Worm (Caenorhabditis elegans): Measurements from ENCODE around the gene Y41E3.7.

The Y41E3.7 gene

DNA sequence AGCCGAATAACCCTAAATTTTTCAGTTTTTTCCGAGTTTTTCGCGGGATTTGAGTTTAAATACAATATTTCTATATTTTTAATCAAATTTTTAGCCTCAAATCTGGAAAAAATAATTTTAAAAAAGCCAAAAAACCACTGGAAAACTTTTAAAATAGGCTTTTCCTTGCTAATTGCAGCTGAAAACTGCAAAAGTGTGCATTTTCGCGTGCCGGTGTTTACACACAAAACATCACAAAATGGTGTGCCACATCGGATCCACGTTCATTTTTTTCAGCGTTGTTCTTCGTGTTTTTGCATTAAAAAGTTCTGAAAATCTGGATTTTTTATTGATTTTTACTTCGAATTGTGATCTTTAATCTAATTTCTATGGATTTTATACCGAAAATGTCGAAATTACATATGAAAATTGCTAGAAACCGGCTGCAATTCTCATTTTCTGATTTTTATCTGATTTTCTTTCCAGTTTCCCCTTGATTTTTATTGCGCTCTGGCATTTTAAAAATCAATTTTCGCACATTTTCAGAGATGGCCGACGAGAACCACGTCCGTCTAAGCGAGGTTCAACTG lies at the start of gene Y41E3.7:
Gene Y41E3.7, plus strand, starts transcription at position 519 of the 569 bp plus-strand sequence.
- TF ChIP-seq nhr-23 (tag; optimal IDR thresholded peaks at IDR 0.05) (no peak), pha-4 (tag; optimal IDR thresholded peaks at IDR 0.05) (peak; percentile 4), lin-15B (tag; optimal IDR thresholded peaks at IDR 0.05) (no peak), nfya-1 (tag; optimal IDR thresholded peaks at IDR 0.05; ENCODE audit: insufficient read depth) (peak; percentile 7)

- TF ChIP-seq elt-3 (tag; optimal IDR thresholded peaks at IDR 0.05), result no peak
- TF ChIP-seq nhr-237 (tag; optimal IDR thresholded peaks at IDR 0.05), result no peak
- no peak for TF ChIP-seq fkh-2 (tag; optimal IDR thresholded peaks at IDR 0.05)
- TF ChIP-seq elt-1 (tag; optimal IDR thresholded peaks at IDR 0.05), result no peak
Observed at ce11 chrIV:14978204-14978603, 35.6 kb upstream of the Y41E3.7 start.

ce11 chrIV:14981311-14981710 lies 32.5 kb upstream of the Y41E3.7 start, which contains the start of gene atln-2:
TSS of gene atln-2 (plus strand) at chrIV:14981611.
- TF ChIP-seq egl-5 (tag; optimal IDR thresholded peaks at IDR 0.05), result no peak
- no peak for TF ChIP-seq skn-1 (tag; optimal IDR thresholded peaks at IDR 0.05)
- TF ChIP-seq fkh-2 (tag; optimal IDR thresholded peaks at IDR 0.05), result no peak
- TF ChIP-seq pqm-1 (tag; optimal IDR thresholded peaks at IDR 0.05), result no peak
- TF ChIP-seq lin-15B (tag; optimal IDR thresholded peaks at IDR 0.05), result no peak
- no peak for TF ChIP-seq ztf-4 (tag; optimal IDR thresholded peaks at IDR 0.05)
- TF ChIP-seq nhr-28 (tag; optimal IDR thresholded peaks at IDR 0.05), result no peak
- TF ChIP-seq nhr-76 (tag; optimal IDR thresholded peaks at IDR 0.05), result no peak
- TF ChIP-seq nhr-23 (tag; optimal IDR thresholded peaks at IDR 0.05), result no peak
- no peak for TF ChIP-seq ceh-82 (tag; optimal IDR thresholded peaks at IDR 0.05)
- TF ChIP-seq nhr-12 (tag; optimal IDR thresholded peaks at IDR 0.05), result no peak
- no peak for TF ChIP-seq elt-3 (tag; optimal IDR thresholded peaks at IDR 0.05)
- TF ChIP-seq ceh-16 (tag; optimal IDR thresholded peaks at IDR 0.05), result no peak
- TF ChIP-seq nhr-11 (tag; optimal IDR thresholded peaks at IDR 0.05), result no peak
- no peak for TF ChIP-seq nhr-77 (tag; optimal IDR thresholded peaks at IDR 0.05)
- no peak for TF ChIP-seq lin-39 (tag; optimal IDR thresholded peaks at IDR 0.05)

DNA sequence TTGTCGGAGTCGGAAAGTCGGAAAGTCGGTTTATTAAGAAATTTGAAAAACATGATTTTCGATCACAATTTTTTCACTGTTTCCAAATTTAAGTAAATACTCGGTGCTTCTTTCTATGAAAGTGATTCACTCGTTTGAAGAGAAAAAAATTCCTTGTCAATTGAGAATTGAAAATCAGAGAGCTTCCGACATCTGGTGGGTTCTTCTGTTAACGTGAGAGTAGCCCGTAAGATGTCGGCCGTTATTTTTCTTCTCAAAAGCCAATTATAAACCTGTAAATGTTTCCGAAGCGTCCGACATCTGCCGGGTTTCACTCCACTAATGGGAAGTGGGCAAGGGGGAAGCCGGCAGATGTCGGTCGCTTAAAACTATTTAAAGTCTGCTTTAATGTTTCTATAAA lies 28.8 kb upstream of the Y41E3.7 start:
- TF ChIP-seq nhr-43 (tag; optimal IDR thresholded peaks at IDR 0.05; ENCODE audit: poor library complexity, severe bottlenecking) (peak; percentile 87), ama-1 (optimal IDR thresholded peaks at IDR 0.05) (peak; percentile 66), elt-3 (tag; optimal IDR thresholded peaks at IDR 0.05) (peak in 1 of 3 experiments; percentile 32), fkh-10 (GFP tag; optimal IDR thresholded peaks at IDR 0.05) (no peak), nfya-1 (tag; optimal IDR thresholded peaks at IDR 0.05; ENCODE audit: insufficient read depth) (peak; percentile 13), mml-1 (tag; optimal IDR thresholded peaks at IDR 0.05) (no peak), snpc-4 (tag; optimal IDR thresholded peaks at IDR 0.05) (peak; percentile 74)

DNA sequence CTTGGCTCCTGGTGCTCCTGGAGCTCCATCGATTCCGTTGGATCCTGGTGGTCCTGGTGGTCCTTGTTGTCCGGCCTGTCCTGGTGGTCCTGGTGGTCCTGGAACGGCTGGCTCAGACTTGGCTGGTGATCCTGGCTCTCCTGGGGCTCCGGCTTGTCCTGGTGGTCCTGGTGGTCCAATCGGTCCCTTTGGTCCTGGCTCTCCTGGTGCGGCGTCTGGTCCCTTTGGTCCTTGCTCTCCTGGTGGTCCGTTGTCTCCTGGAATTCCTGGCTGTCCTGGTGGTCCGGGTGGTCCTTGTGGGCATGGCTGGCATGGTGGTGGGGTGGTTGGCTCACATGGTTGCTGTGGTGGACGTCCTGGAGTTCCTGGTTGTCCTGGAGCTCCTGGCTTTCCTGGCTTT lies 28.0 kb upstream of the Y41E3.7 start:
- TF ChIP-seq fos-1 (tag; optimal IDR thresholded peaks at IDR 0.05), result no peak
- no peak for TF ChIP-seq mdl-1 (tag; optimal IDR thresholded peaks at IDR 0.05)
- TF ChIP-seq tbx-2 (tag; optimal IDR thresholded peaks at IDR 0.05), result no peak
- TF ChIP-seq nhr-237 (tag; optimal IDR thresholded peaks at IDR 0.05), result no peak
- TF ChIP-seq lin-39 (tag; optimal IDR thresholded peaks at IDR 0.05), result no peak
- no peak for TF ChIP-seq ceh-16 (tag; optimal IDR thresholded peaks at IDR 0.05)
- TF ChIP-seq mml-1 (tag; optimal IDR thresholded peaks at IDR 0.05), result no peak
- no peak for TF ChIP-seq daf-12 (tag; optimal IDR thresholded peaks at IDR 0.05)
- TF ChIP-seq R02D3.7 (tag; optimal IDR thresholded peaks at IDR 0.05), result no peak
- no peak for TF ChIP-seq nfya-1 (tag; optimal IDR thresholded peaks at IDR 0.05; ENCODE audit: insufficient read depth)
- no peak for TF ChIP-seq zag-1 (tag; optimal IDR thresholded peaks at IDR 0.05)
- no peak for TF ChIP-seq pqm-1 (tag; optimal IDR thresholded peaks at IDR 0.05)
- no peak for TF ChIP-seq ceh-9 (tag; optimal IDR thresholded peaks at IDR 0.05)
- TF ChIP-seq unc-62 (GFP tag; optimal IDR thresholded peaks at IDR 0.05), result no peak

DNA sequence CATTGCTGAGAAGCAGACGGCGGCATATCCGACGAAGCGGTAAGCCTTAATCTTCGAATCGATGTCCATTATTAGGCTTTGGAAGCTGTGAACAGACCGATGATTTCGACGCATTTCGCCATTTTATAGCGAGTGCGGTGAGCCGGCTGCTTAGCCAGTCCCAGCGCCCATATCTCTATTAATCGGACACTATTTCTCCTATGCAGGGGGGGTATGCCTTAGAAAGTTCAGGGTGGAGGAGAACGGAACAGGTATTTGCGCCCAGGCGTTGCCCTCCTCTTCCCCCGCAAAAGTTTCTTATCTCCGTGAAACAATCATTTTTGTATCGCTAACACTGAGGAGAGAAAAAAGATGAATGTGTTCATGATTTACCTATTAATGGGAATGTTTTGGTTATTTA lies 27.2 kb upstream of the Y41E3.7 start, which contains the start of gene dpy-4:
Gene dpy-4, minus strand, starts transcription at position 101 of the 400 bp plus-strand sequence.
- no peak for TF ChIP-seq jun-1 (tag; optimal IDR thresholded peaks at IDR 0.05)
- TF ChIP-seq nhr-25 (tag; optimal IDR thresholded peaks at IDR 0.05), result peak; percentile 35
- TF ChIP-seq ceh-28 (tag; optimal IDR thresholded peaks at IDR 0.05), result no peak
- TF ChIP-seq nhr-12 (tag; optimal IDR thresholded peaks at IDR 0.05), result no peak
- TF ChIP-seq snpc-4 (tag; optimal IDR thresholded peaks at IDR 0.05), result no peak
- TF ChIP-seq ama-1 (optimal IDR thresholded peaks at IDR 0.05), result peak; percentile 56
- TF ChIP-seq ztf-11 (tag; optimal IDR thresholded peaks at IDR 0.05), result no peak
- TF ChIP-seq zag-1 (tag; optimal IDR thresholded peaks at IDR 0.05), result no peak
- TF ChIP-seq nhr-77 (tag; optimal IDR thresholded peaks at IDR 0.05), result no peak
- no peak for TF ChIP-seq daf-12 (tag; optimal IDR thresholded peaks at IDR 0.05)
- TF ChIP-seq nhr-11 (tag; optimal IDR thresholded peaks at IDR 0.05), result no peak
- TF ChIP-seq lin-15B (tag; optimal IDR thresholded peaks at IDR 0.05), result no peak
- no peak for TF ChIP-seq pqm-1 (tag; optimal IDR thresholded peaks at IDR 0.05)
- TF ChIP-seq elt-1 (tag; optimal IDR thresholded peaks at IDR 0.05), result no peak
- no peak for TF ChIP-seq nfya-1 (tag; optimal IDR thresholded peaks at IDR 0.05; ENCODE audit: insufficient read depth)
